Worm (Caenorhabditis elegans) whole organism, L4 larva: Measurements from ENCODE around the gene rfc-1.

Experiments used
- F49E8.2 ChIP-seq: sonication (generic microtip); optimal IDR thresholded peaks from 2 replicates; lab custom pipeline; 2016; ENCODE audit warnings: missing compliant biosample characterization, mild to moderate bottlenecking, missing genetic modification characterization, borderline replicate concordance
- Y105C5A.15 ChIP-seq: fragments of 200-800 bp; sonication (Bioruptor generic); IDR thresholded peaks from 2 replicates; pipeline ENCODE4 v1.3.6; 2022; ENCODE audit warnings: missing genetic modification characterization, missing compliant biosample characterization
- aha-1 ChIP-seq: fragments of 150-350 bp; peaks from one replicate; lab custom pipeline; 2014; ENCODE audit warnings: missing biosample characterization, missing genetic modification characterization
- egl-27 ChIP-seq: sonication (generic microtip); optimal IDR thresholded peaks from 3 replicates; lab custom pipeline; 2017; ENCODE audit warnings: missing biosample characterization, missing genetic modification reagents, missing genetic modification characterization
- mdl-1 ChIP-seq, 2 experiments: fragments of 150-350 bp in 1 of 2; sonication (generic microtip) in 1 of 2; optimal IDR thresholded peaks; 2 replicates each; lab custom pipeline; 2014 to 2017; ENCODE audit warnings: missing biosample characterization in 2 of 2, missing genetic modification characterization in 2 of 2
- mep-1 ChIP-seq: fragments of 150-350 bp; sonication (generic microtip); optimal IDR thresholded peaks from 3 replicates; lab custom pipeline; 2014; ENCODE audit warnings: missing biosample characterization, missing genetic modification characterization
- nhr-102 ChIP-seq: sonication (generic microtip); optimal IDR thresholded peaks from 2 replicates; lab custom pipeline; 2016; ENCODE audit warnings: mild to moderate bottlenecking, missing genetic modification characterization, moderate library complexity, missing compliant biosample characterization
- nhr-237 ChIP-seq: sonication (generic microtip); optimal IDR thresholded peaks from 2 replicates; lab custom pipeline; 2017; ENCODE audit warnings: missing biosample characterization, missing genetic modification characterization
- unc-62 ChIP-seq, 3 experiments: fragments of 150-350 bp in 1 of 3; sonication (generic microtip); optimal IDR thresholded peaks in 2 of 3; peaks in 1 of 3; 1 replicate in 1 of 3; 2 replicates in 2 of 3; lab custom pipeline; 2014 to 2017; ENCODE audit warnings: missing biosample characterization in 3 of 3, missing genetic modification characterization in 3 of 3, missing genetic modification reagents in 3 of 3, missing genotype in 1 of 3
- ztf-11 ChIP-seq: fragments of 150-350 bp; optimal IDR thresholded peaks from 2 replicates; lab custom pipeline; 2014; ENCODE audit warnings: missing biosample characterization, missing genetic modification characterization

ce11 chrV:14687106-14687964 lies 41.6 kb upstream of the rfc-1 start:
- TF ChIP-seq Y105C5A.15 (GFP tag; lab: Robert Waterston, UW) = no peak
- no peak for TF ChIP-seq egl-27 (tag; lab: Kevin White, UChicago)
- TF ChIP-seq F49E8.2 (tag; lab: Kevin White, UChicago) = no peak
- TF ChIP-seq unc-62 (GFP tag; optimal IDR thresholded peaks at IDR 0.05 in 1 of 2; lab: Kevin White, UChicago) = no peak
- no peak for TF ChIP-seq unc-62 (tag; optimal IDR thresholded peaks at IDR 0.05; lab: Kevin White, UChicago)
- TF ChIP-seq mep-1 (tag; lab: Kevin White, UChicago) = no peak
- no peak for TF ChIP-seq ztf-11 (tag; lab: Kevin White, UChicago)
- TF ChIP-seq nhr-237 (tag; lab: Kevin White, UChicago) = no peak
- TF ChIP-seq mdl-1 (tag; optimal IDR thresholded peaks at IDR 0.05; lab: Kevin White, UChicago) = no peak
- peak; percentile 88 for TF ChIP-seq aha-1 (tag; lab: Kevin White, UChicago)
- TF ChIP-seq nhr-102 (tag; lab: Kevin White, UChicago) = no peak
